Worm (Caenorhabditis elegans): ENCODE measurements around the gene metl-6.

Gene metl-6

ce11 chrIII:3871763-3872486 is 49.6 kb downstream of the metl-6 start:
- TF ChIP-seq fos-1 (tag; optimal IDR thresholded peaks at IDR 0.05): peak; percentile 55
- no peak for TF ChIP-seq nhr-6 (tag; optimal IDR thresholded peaks at IDR 0.05)
- no peak for TF ChIP-seq ama-1 (optimal IDR thresholded peaks at IDR 0.05)
- TF ChIP-seq unc-55 (GFP tag; optimal IDR thresholded peaks at IDR 0.05): no peak
- peak; percentile 28 for TF ChIP-seq nhr-25 (tag; optimal IDR thresholded peaks at IDR 0.05)
- TF ChIP-seq nhr-23 (tag; optimal IDR thresholded peaks at IDR 0.05): no peak
- TF ChIP-seq R02D3.7 (tag; optimal IDR thresholded peaks at IDR 0.05): no peak
- no peak for TF ChIP-seq lin-13 (GFP tag; optimal IDR thresholded peaks at IDR 0.05)
- TF ChIP-seq skn-1 (tag; optimal IDR thresholded peaks at IDR 0.05): no peak
- TF ChIP-seq nhr-237 (tag; optimal IDR thresholded peaks at IDR 0.05): no peak
- no peak for TF ChIP-seq ceh-16 (tag; optimal IDR thresholded peaks at IDR 0.05)
